Fruit fly (Drosophila melanogaster) whole organism, prepupa: ENCODE results near the gene Ctns.

Experiments used
- Blimp-1 ChIP-seq: fragments of 200-800 bp; sonication (Bioruptor generic); optimal IDR thresholded peaks from 3 replicates; lab custom pipeline; 2017; ENCODE audit warnings: missing biosample characterization, missing genetic modification characterization, mild to moderate bottlenecking, moderate library complexity, missing genetic modification reagents
- CG1621 ChIP-seq: fragments of 200-800 bp; sonication (Bioruptor generic); optimal IDR thresholded peaks from 3 replicates; lab custom pipeline; 2018; ENCODE audit warnings: missing biosample characterization, mild to moderate bottlenecking, missing genetic modification characterization
- CG31627 ChIP-seq: fragments of 200-800 bp; sonication (Bioruptor generic); optimal IDR thresholded peaks from 3 replicates; lab custom pipeline; 2016; ENCODE audit warnings: missing biosample characterization, missing genetic modification characterization
- CG32006 ChIP-seq: fragments of 200-800 bp; sonication (Bioruptor generic); optimal IDR thresholded peaks from 3 replicates; lab custom pipeline; 2017; ENCODE audit warnings: missing biosample characterization, mild to moderate bottlenecking, missing genetic modification characterization
- CG3919 ChIP-seq: fragments of 200-800 bp; sonication (Bioruptor generic); optimal IDR thresholded peaks from 3 replicates; lab custom pipeline; 2016; ENCODE audit warnings: missing biosample characterization, missing genetic modification characterization
- CG4318 ChIP-seq: fragments of 200-800 bp; sonication (Bioruptor generic); optimal IDR thresholded peaks from 3 replicates; lab custom pipeline; 2017; ENCODE audit warnings: missing biosample characterization, mild to moderate bottlenecking, missing genetic modification characterization
- CG6276 ChIP-seq: fragments of 200-800 bp; sonication (Bioruptor generic); optimal IDR thresholded peaks from 2 replicates; lab custom pipeline; 2017; ENCODE audit warnings: missing biosample characterization, mild to moderate bottlenecking, missing genetic modification characterization
- CG6792 ChIP-seq: fragments of 200-800 bp; sonication (Bioruptor generic); optimal IDR thresholded peaks from 3 replicates; lab custom pipeline; 2016; ENCODE audit warnings: missing biosample characterization, missing genetic modification characterization
- CG6854 ChIP-seq: fragments of 200-800 bp; sonication (Bioruptor generic); optimal IDR thresholded peaks from 2 replicates; lab custom pipeline; 2017; ENCODE audit warnings: missing biosample characterization, mild to moderate bottlenecking, missing genetic modification characterization
- CG7368 ChIP-seq: fragments of 200-800 bp; sonication (Bioruptor generic); optimal IDR thresholded peaks from 3 replicates; lab custom pipeline; 2016; ENCODE audit warnings: missing biosample characterization, missing genetic modification characterization
- CG8319 ChIP-seq: fragments of 200-800 bp; sonication (Bioruptor generic); optimal IDR thresholded peaks from 3 replicates; lab custom pipeline; 2016; ENCODE audit warnings: missing biosample characterization, missing genetic modification characterization
- CG8632 ChIP-seq: fragments of 200-800 bp; sonication (Bioruptor generic); optimal IDR thresholded peaks from 3 replicates; lab custom pipeline; 2016; ENCODE audit warnings: missing biosample characterization, missing genetic modification characterization
- Eip75B ChIP-seq: fragments of 200-800 bp; sonication (Bioruptor generic); optimal IDR thresholded peaks from 3 replicates; lab custom pipeline; 2016; ENCODE audit warnings: missing biosample characterization, missing genetic modification characterization
- Eip78C ChIP-seq: fragments of 200-800 bp; sonication (Bioruptor generic); peaks from one replicate; lab custom pipeline; 2016; ENCODE audit warnings: missing biosample characterization, missing genetic modification characterization
- Eip93F ChIP-seq: fragments of 200-800 bp; sonication (Bioruptor generic); optimal IDR thresholded peaks from 2 replicates; lab custom pipeline; 2016; ENCODE audit warnings: missing biosample characterization, mild to moderate bottlenecking, missing genetic modification characterization
- Ets21C ChIP-seq: fragments of 200-800 bp; sonication (Bioruptor generic); optimal IDR thresholded peaks from 3 replicates; lab custom pipeline; 2016; ENCODE audit warnings: missing biosample characterization, missing genetic modification characterization
- Gug ChIP-seq: fragments of 200-800 bp; sonication (Bioruptor generic); IDR thresholded peaks from 2 replicates; pipeline ENCODE4 v1.3.6; 2022; ENCODE audit warnings: missing biosample characterization, missing genetic modification characterization
- Hr38 ChIP-seq: sonication (Bioruptor generic); optimal IDR thresholded peaks from 2 replicates; lab custom pipeline; 2016; ENCODE audit warnings: missing biosample characterization, missing genetic modification characterization
- Met ChIP-seq: fragments of 200-800 bp; sonication (Bioruptor generic); optimal IDR thresholded peaks from 3 replicates; lab custom pipeline; 2016; ENCODE audit warnings: missing biosample characterization, missing genetic modification characterization
- OdsH ChIP-seq: fragments of 200-800 bp; sonication (Bioruptor generic); optimal IDR thresholded peaks from 3 replicates; lab custom pipeline; 2016; ENCODE audit warnings: missing biosample characterization, missing genetic modification characterization
- Sox102F ChIP-seq: fragments of 200-800 bp; sonication (Bioruptor generic); optimal IDR thresholded peaks from 2 replicates; lab custom pipeline; 2016; ENCODE audit warnings: missing biosample characterization, mild to moderate bottlenecking, missing genetic modification characterization
- Sox14 ChIP-seq: fragments of 200-800 bp; sonication (Bioruptor generic); optimal IDR thresholded peaks from 3 replicates; lab custom pipeline; 2016; ENCODE audit warnings: missing biosample characterization, missing genetic modification characterization
- achi ChIP-seq: fragments of 200-800 bp; sonication (Bioruptor generic); optimal IDR thresholded peaks from 3 replicates; lab custom pipeline; 2016; ENCODE audit warnings: missing biosample characterization, missing genetic modification characterization
- acj6 ChIP-seq: fragments of 200-800 bp; sonication (Bioruptor generic); optimal IDR thresholded peaks from 3 replicates; lab custom pipeline; 2016; ENCODE audit warnings: missing biosample characterization, missing genetic modification characterization
- dac ChIP-seq: fragments of 200-800 bp; sonication (Bioruptor generic); optimal IDR thresholded peaks from 2 replicates; lab custom pipeline; 2017; ENCODE audit warnings: missing biosample characterization, mild to moderate bottlenecking, missing genetic modification characterization
- dsx ChIP-seq: fragments of 200-800 bp; optimal IDR thresholded peaks from 3 replicates; lab custom pipeline; 2019; ENCODE audit warnings: missing biosample characterization, mild to moderate bottlenecking, missing genetic modification characterization, moderate library complexity; ENCODE audit not compliant: poor library complexity, severe bottlenecking
- eg ChIP-seq: fragments of 200-800 bp; sonication (Bioruptor generic); IDR thresholded peaks from 3 replicates; pipeline ENCODE4 v1.3.6; 2022; ENCODE audit warnings: missing biosample characterization, missing genetic modification characterization
- lz ChIP-seq: fragments of 200-800 bp; sonication (Bioruptor generic); optimal IDR thresholded peaks from 3 replicates; lab custom pipeline; 2016; ENCODE audit warnings: missing biosample characterization, missing genetic modification characterization
- net ChIP-seq: fragments of 200-800 bp; sonication (Bioruptor generic); optimal IDR thresholded peaks from 3 replicates; lab custom pipeline; 2016; ENCODE audit warnings: missing biosample characterization, missing genetic modification characterization
- svp ChIP-seq: fragments of 200-800 bp; sonication (Bioruptor generic); peaks from one replicate; lab custom pipeline; 2016; ENCODE audit warnings: missing biosample characterization, missing genetic modification characterization
- topi ChIP-seq: fragments of 200-800 bp; sonication (Bioruptor generic); optimal IDR thresholded peaks from 3 replicates; lab custom pipeline; 2016; ENCODE audit warnings: missing biosample characterization, missing genetic modification characterization
- vri ChIP-seq: fragments of 200-800 bp; sonication (Bioruptor generic); optimal IDR thresholded peaks from 3 replicates; lab custom pipeline; 2016; ENCODE audit warnings: missing biosample characterization, mild to moderate bottlenecking, missing genetic modification characterization

Ctns gene

dm6 chr3R:23058858-23059257 lies at the start of gene Ctns:
Gene Ctns (minus strand): TSS chr3R:23058958.
- TF ChIP-seq Sox102F (GFP tag; lab: Kevin White, UChicago) (no peak), Eip93F (no peak)

- TF ChIP-seq dsx (GFP tag; lab: Kevin White, UChicago), result no peak
- no peak for TF ChIP-seq CG4318 (GFP tag; lab: Kevin White, UChicago)
- no peak for TF ChIP-seq CG6276
- TF ChIP-seq Sox14 (GFP tag; lab: Kevin White, UChicago), result no peak
- no peak for TF ChIP-seq OdsH (GFP tag; lab: Kevin White, UChicago)
- no peak for TF ChIP-seq dac
- no peak for TF ChIP-seq Eip78C (GFP tag; lab: Kevin White, UChicago)
- no peak for TF ChIP-seq CG8319 (GFP tag; lab: Kevin White, UChicago)
- no peak for TF ChIP-seq Sox102F (GFP tag; lab: Kevin White, UChicago)
- TF ChIP-seq CG8632 (GFP tag; lab: Kevin White, UChicago), result no peak
- TF ChIP-seq Ets21C (GFP tag; lab: Kevin White, UChicago), result no peak
- no peak for TF ChIP-seq CG1621 (tag; lab: Kevin White, UChicago)
- no peak for TF ChIP-seq Gug (GFP tag; lab: Robert Waterston, UW)
- no peak for TF ChIP-seq lz (GFP tag; lab: Kevin White, UChicago)
- TF ChIP-seq Met (GFP tag; lab: Kevin White, UChicago), result no peak
- TF ChIP-seq CG6854, result no peak
- no peak for TF ChIP-seq Hr38 (GFP tag; lab: Kevin White, UChicago)
- no peak for TF ChIP-seq eg (GFP tag; lab: Robert Waterston, UW)
- TF ChIP-seq Blimp-1, result no peak
- TF ChIP-seq CG6792 (GFP tag; lab: Kevin White, UChicago), result no peak
Observed at dm6 chr3R:23099233-23099632, 40.5 kb upstream of the Ctns start, which contains the start of gene CG6738. Gene CG6738 (plus strand): TSS chr3R:23099533.

dm6 chr3R:23097197-23097809 lies 38.5 kb upstream of the Ctns start, which contains the start of gene CG6733:
Gene CG6733 (plus strand): TSS chr3R:23097728.
- TF ChIP-seq svp (GFP tag; lab: Kevin White, UChicago) (no peak), CG6854 (no peak), Eip75B (GFP tag; lab: Kevin White, UChicago) (no peak), CG6792 (GFP tag; lab: Kevin White, UChicago) (no peak), CG8319 (GFP tag; lab: Kevin White, UChicago) (no peak), dac (no peak), CG31627 (GFP tag; lab: Kevin White, UChicago) (no peak), CG3919 (GFP tag; lab: Kevin White, UChicago) (no peak), topi (GFP tag; lab: Kevin White, UChicago) (no peak), CG4318 (GFP tag; lab: Kevin White, UChicago) (no peak), Eip78C (GFP tag; lab: Kevin White, UChicago) (no peak), CG7368 (GFP tag; lab: Kevin White, UChicago) (no peak), acj6 (GFP tag; lab: Kevin White, UChicago) (no peak), Hr38 (GFP tag; lab: Kevin White, UChicago) (no peak), achi (GFP tag; lab: Kevin White, UChicago) (no peak), CG8632 (GFP tag; lab: Kevin White, UChicago) (no peak), net (GFP tag; lab: Kevin White, UChicago) (no peak)

- TF ChIP-seq vri (GFP tag; lab: Kevin White, UChicago) (peak; percentile 73), CG32006 (GFP tag; lab: Kevin White, UChicago) (no peak)
Observed at dm6 chr3R:23095346-23095745, 36.6 kb upstream of the Ctns start, which contains the start of gene CG17109. Gene CG17109 (plus strand): TSS chr3R:23095690.
